Worm (Caenorhabditis elegans) whole organism, midembryonic: ENCODE measurements around the gene tsp-8.

Source experiments
- T22C8.4 ChIP-seq: fragments of 200-800 bp; sonication (Bioruptor generic); IDR thresholded peaks from 2 replicates; pipeline ENCODE4 v1.3.6; 2022; ENCODE audit warnings: missing genetic modification characterization, missing compliant biosample characterization
- cog-1 ChIP-seq: sonication (generic microtip); optimal IDR thresholded peaks from 2 replicates; lab custom pipeline; 2016; ENCODE audit warnings: missing genetic modification characterization, missing compliant biosample characterization
- flt-1 ChIP-seq: fragments of 200-800 bp; sonication (Bioruptor generic); IDR thresholded peaks from 2 replicates; pipeline ENCODE4 v1.3.6; 2022; ENCODE audit warnings: missing genetic modification characterization, missing compliant biosample characterization
- klf-2 ChIP-seq: fragments of 200-800 bp; sonication (Bioruptor generic); conservative IDR thresholded peaks from 2 replicates; pipeline ENCODE4 v1.3.6; 2022; ENCODE audit warnings: missing genetic modification reagents, missing genetic modification characterization, missing compliant biosample characterization
- med-1 ChIP-seq: sonication (generic microtip); optimal IDR thresholded peaks from 2 replicates; lab custom pipeline; 2017; ENCODE audit warnings: missing genetic modification characterization, mild to moderate bottlenecking, missing compliant biosample characterization, antibody characterized with exemption, missing genetic modification reagents; ENCODE audit not compliant: insufficient read depth
- ref-1 ChIP-seq: fragments of 200-800 bp; sonication (Bioruptor generic); conservative IDR thresholded peaks from 2 replicates; pipeline ENCODE4 v1.3.6; 2022; ENCODE audit warnings: missing genetic modification reagents, missing genetic modification characterization, missing compliant biosample characterization
- tab-1 ChIP-seq: fragments of 200-800 bp; sonication (Bioruptor generic); IDR thresholded peaks from 2 replicates; pipeline ENCODE4 v1.3.6; 2022; ENCODE audit warnings: missing genetic modification characterization, missing compliant biosample characterization
- ztf-23 ChIP-seq: fragments of 200-800 bp; sonication (Bioruptor generic); IDR thresholded peaks from 2 replicates; pipeline ENCODE4 v1.3.6; 2022; ENCODE audit warnings: missing genetic modification reagents, missing genetic modification characterization, missing compliant biosample characterization
- ztf-29 ChIP-seq: fragments of 200-800 bp; sonication (Bioruptor generic); IDR thresholded peaks from 2 replicates; pipeline ENCODE4 v1.3.6; 2022; ENCODE audit warnings: missing genetic modification reagents, missing genetic modification characterization, missing compliant biosample characterization

Gene tsp-8

DNA sequence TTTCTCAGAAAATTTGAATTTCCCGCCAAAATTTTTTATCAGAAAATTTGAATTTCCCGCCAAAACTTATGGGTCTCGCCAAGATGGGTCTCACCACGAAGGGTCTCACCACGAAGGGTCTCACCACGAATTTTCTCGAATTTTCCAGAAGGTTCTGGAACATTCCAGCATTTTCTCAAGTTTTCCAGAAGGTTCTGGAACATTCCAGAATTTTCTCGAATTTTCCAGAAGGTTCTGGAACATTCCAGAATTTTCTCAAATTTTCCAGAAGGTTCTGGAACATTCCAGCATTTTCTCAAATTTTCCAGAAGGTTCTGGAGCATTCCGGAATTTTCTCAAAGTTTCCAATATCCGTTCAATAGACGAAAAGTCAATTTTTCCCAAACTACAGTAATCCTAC lies 5.2 kb downstream of the tsp-8 start:
- TF ChIP-seq flt-1, result peak; percentile 35; the same call in 1 of the 2 replicates

ce11 chrX:14721098-14721497 lies 8.2 kb downstream of the tsp-8 start, which contains the start of gene F33C8.2:
TSS of gene F33C8.2 (plus strand) at chrX:14721398.
- TF ChIP-seq med-1 (no peak), T22C8.4 (GFP tag; lab: Robert Waterston, UW) (no peak), flt-1 (no peak), cog-1 (tag; lab: Kevin White, UChicago) (no peak), tab-1 (no peak), klf-2 (GFP tag; lab: Robert Waterston, UW) (no peak), ztf-29 (GFP tag; lab: Robert Waterston, UW) (no peak), ref-1 (GFP tag; lab: Robert Waterston, UW) (no peak), ztf-23 (GFP tag; lab: Robert Waterston, UW) (no peak)

ce11 chrX:14717782-14718181 lies 11.5 kb downstream of the tsp-8 start:
- TF ChIP-seq ztf-23 (GFP tag; lab: Robert Waterston, UW) (no peak), cog-1 (tag; lab: Kevin White, UChicago) (no peak), klf-2 (GFP tag; lab: Robert Waterston, UW) (no peak), tab-1 (no peak)

DNA sequence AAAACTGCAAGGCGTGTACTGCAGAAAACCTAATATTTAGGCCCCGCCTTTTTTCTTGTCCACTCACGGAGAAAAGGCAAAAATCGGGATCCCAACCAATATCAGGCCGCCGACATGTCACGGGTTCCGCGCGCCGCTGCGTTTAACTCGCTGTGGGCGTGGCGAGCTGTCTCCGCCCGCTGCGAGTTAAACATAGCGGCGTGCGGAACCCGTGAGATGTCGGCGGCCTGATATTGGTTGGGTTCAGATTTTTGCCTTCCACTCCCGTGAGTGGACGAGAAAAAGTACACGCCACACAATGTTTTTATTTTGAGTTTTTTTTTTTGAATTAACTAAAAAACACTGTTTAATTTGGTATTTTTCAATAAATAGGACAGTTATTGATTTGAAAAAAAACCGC lies 13.8 kb downstream of the tsp-8 start:
- TF ChIP-seq ztf-29 (GFP tag; lab: Robert Waterston, UW) (no peak), tab-1 (no peak), klf-2 (GFP tag; lab: Robert Waterston, UW) (no peak), cog-1 (tag; lab: Kevin White, UChicago) (no peak), med-1 (no peak), flt-1 (no peak), ztf-23 (GFP tag; lab: Robert Waterston, UW) (no peak), ref-1 (GFP tag; lab: Robert Waterston, UW) (no peak), T22C8.4 (GFP tag; lab: Robert Waterston, UW) (no peak)

DNA sequence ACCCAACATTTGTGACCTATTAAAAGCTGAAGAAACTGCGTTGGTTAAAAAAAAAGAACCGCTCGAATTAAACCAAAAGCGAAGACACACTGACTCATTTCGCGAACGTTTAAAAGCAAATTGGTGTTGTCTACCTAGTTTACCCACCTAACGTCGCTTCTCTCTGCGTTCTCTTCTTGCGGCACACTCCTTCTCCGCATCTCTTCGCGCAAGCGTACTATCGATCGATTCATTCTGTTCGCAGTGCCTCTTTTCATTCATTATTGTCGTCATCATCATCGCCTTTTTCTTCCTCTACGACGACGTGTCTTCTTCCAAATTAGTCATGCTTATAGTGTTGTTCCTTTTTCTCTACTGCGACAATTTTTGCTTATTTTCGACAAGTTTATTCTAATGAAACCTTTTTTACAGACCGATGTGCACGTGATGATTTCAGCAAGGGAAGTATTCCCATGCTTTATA lies 18.1 kb downstream of the tsp-8 start, which contains the start of gene atrn-1:
TSS of gene atrn-1 (plus strand) at position 412 of the 462 bp plus-strand sequence.
- no peak for TF ChIP-seq ref-1 (GFP tag; lab: Robert Waterston, UW)
- TF ChIP-seq T22C8.4 (GFP tag; lab: Robert Waterston, UW), result peak; percentile 88

DNA sequence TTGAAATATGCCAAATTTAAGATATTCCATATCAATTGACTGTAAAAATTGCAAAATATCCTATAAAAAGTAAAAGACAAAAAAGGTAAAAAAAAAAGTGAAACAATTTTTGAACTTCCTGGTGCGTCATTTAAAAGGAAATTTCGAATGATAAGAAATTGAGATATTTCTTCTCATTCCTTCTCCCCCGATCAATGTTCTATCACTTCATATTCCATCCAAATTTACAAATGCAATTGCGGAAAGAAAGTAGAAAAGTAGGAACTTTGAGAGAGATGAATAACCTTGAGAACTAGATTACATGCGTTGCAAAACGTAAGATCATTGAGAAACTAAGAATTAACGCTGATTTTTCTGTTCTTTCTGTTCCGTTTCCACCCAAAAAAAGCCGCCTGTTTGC lies 19.7 kb downstream of the tsp-8 start:
- no peak for TF ChIP-seq med-1
- no peak for TF ChIP-seq ztf-29 (GFP tag; lab: Robert Waterston, UW)
- TF ChIP-seq ztf-23 (GFP tag; lab: Robert Waterston, UW), result no peak
- no peak for TF ChIP-seq tab-1
- no peak for TF ChIP-seq T22C8.4 (GFP tag; lab: Robert Waterston, UW)
- no peak for TF ChIP-seq ref-1 (GFP tag; lab: Robert Waterston, UW)
- no peak for TF ChIP-seq flt-1
- TF ChIP-seq klf-2 (GFP tag; lab: Robert Waterston, UW), result no peak
- no peak for TF ChIP-seq cog-1 (tag; lab: Kevin White, UChicago)

DNA sequence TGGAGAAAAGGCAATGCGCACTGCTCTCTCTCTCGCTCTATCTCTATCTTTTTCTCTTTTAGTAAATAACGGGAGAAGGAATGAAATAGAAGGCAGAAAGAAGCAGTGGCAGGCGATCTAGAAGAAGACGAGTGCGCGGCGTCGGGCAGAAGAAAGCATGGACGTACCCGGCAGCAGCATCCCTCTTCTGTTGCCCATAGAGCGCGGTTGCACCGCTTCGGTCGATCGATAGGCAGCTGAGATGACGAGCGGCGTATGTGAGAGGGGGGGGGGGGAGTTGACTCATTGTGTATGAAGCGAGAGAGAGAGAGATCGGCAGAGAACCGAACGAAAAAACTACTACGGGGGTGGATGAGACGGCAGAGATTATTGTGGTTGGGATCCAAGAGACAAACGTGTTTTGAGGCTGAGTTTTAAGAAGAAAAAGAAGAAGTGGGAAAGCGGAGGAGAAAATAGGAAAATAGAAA lies 21.1 kb downstream of the tsp-8 start:
- TF ChIP-seq cog-1 (tag; lab: Kevin White, UChicago), result peak; percentile 53
- TF ChIP-seq med-1, result no peak
- TF ChIP-seq tab-1, result peak; percentile 72; the same call in 1 of the 2 replicates
- TF ChIP-seq flt-1, result peak; percentile 85
- peak; percentile 95 for TF ChIP-seq T22C8.4 (GFP tag; lab: Robert Waterston, UW)
- TF ChIP-seq ref-1 (GFP tag; lab: Robert Waterston, UW), result no peak
- 0 out of 2 replicates have a peak, but pooled peaks have one; percentile 17 for TF ChIP-seq ztf-23 (GFP tag; lab: Robert Waterston, UW)

ce11 chrX:14706698-14707285 lies 22.5 kb downstream of the tsp-8 start, which contains the start of gene tmem-184:
TSS of gene tmem-184 (minus strand) at chrX:14706861.
- no peak for TF ChIP-seq ztf-23 (GFP tag; lab: Robert Waterston, UW)
- TF ChIP-seq flt-1, result no peak
- TF ChIP-seq tab-1, result no peak
- TF ChIP-seq T22C8.4 (GFP tag; lab: Robert Waterston, UW), result no peak
- no peak for TF ChIP-seq cog-1 (tag; lab: Kevin White, UChicago)
- no peak for TF ChIP-seq med-1
- no peak for TF ChIP-seq ztf-29 (GFP tag; lab: Robert Waterston, UW)
- TF ChIP-seq ref-1 (GFP tag; lab: Robert Waterston, UW), result no peak
- no peak for TF ChIP-seq klf-2 (GFP tag; lab: Robert Waterston, UW)

ce11 chrX:14704933-14705332 lies 24.4 kb downstream of the tsp-8 start:
- no peak for TF ChIP-seq klf-2 (GFP tag; lab: Robert Waterston, UW)
- no peak for TF ChIP-seq cog-1 (tag; lab: Kevin White, UChicago)
- TF ChIP-seq med-1, result no peak
- TF ChIP-seq flt-1, result no peak
- no peak for TF ChIP-seq ref-1 (GFP tag; lab: Robert Waterston, UW)
- TF ChIP-seq ztf-23 (GFP tag; lab: Robert Waterston, UW), result no peak
- TF ChIP-seq T22C8.4 (GFP tag; lab: Robert Waterston, UW), result no peak

DNA sequence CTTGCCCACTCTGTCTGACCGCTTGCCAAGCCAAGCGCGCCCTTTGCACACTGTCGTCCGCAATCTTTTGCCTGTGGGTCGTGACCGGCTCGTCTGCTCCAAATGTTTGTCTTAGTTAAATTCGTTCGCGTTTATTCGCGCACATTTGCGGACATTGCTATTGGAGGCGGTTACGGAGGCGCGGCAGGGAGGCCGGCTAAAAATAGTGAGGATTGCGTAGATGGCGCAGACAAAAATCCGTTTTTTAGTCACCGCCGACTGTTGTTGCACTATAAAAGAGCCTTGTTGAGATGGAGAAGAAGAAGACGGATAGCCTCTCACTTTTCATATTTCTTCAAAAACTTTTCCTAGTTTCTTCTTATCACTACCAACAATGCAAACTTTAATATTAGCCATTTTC lies 27.8 kb downstream of the tsp-8 start, which contains the start of gene F40E10.5:
TSS of gene F40E10.5 (plus strand) at position 301 of the 400 bp plus-strand sequence.
- TF ChIP-seq ztf-29 (GFP tag; lab: Robert Waterston, UW), result no peak
- TF ChIP-seq ref-1 (GFP tag; lab: Robert Waterston, UW), result no peak
- no peak for TF ChIP-seq T22C8.4 (GFP tag; lab: Robert Waterston, UW)
- TF ChIP-seq ztf-23 (GFP tag; lab: Robert Waterston, UW), result no peak
- TF ChIP-seq cog-1 (tag; lab: Kevin White, UChicago), result no peak
- no peak for TF ChIP-seq med-1
- TF ChIP-seq tab-1, result no peak
- no peak for TF ChIP-seq klf-2 (GFP tag; lab: Robert Waterston, UW)
- no peak for TF ChIP-seq flt-1
